Worm (Caenorhabditis elegans) whole organism, young adult: Measurements from ENCODE around the gene hrg-10.
A peak's percentile ranks its signal among the peaks of the same experiment; 100 is the strongest.

Source experiments
- B0261.1 ChIP-seq: sonication (generic microtip); optimal IDR thresholded peaks from 2 replicates; lab custom pipeline; 2016; ENCODE audit warnings: mild to moderate bottlenecking, missing genetic modification characterization, moderate library complexity, missing compliant biosample characterization
- B0336.3 ChIP-seq: fragments of 200-800 bp; sonication (Bioruptor generic); IDR thresholded peaks from 2 replicates; pipeline ENCODE4 v1.3.6; 2022; ENCODE audit warnings: missing genetic modification characterization, missing compliant biosample characterization
- F10E7.11 ChIP-seq: sonication (generic microtip); optimal IDR thresholded peaks from 2 replicates; lab custom pipeline; 2017; ENCODE audit warnings: mild to moderate bottlenecking, missing genetic modification characterization, moderate library complexity, missing compliant biosample characterization
- F37B4.10 ChIP-seq: fragments of 200-800 bp; sonication (Bioruptor generic); IDR thresholded peaks from 2 replicates; pipeline ENCODE4 v1.3.6; 2022; ENCODE audit warnings: missing genetic modification characterization, missing compliant biosample characterization
- F57A8.1 ChIP-seq: fragments of 200-800 bp; sonication (Bioruptor generic); optimal IDR thresholded peaks from 2 replicates; lab custom pipeline; 2018; ENCODE audit warnings: mild to moderate bottlenecking, missing genetic modification characterization, moderate library complexity, missing compliant biosample characterization
- T26A5.8 ChIP-seq: sonication (generic microtip); optimal IDR thresholded peaks from 2 replicates; lab custom pipeline; 2016; ENCODE audit warnings: missing genetic modification characterization, missing compliant biosample characterization
- Y79H2A.3 ChIP-seq: fragments of 200-800 bp; sonication (Bioruptor generic); conservative IDR thresholded peaks from 2 replicates; pipeline ENCODE4 v1.3.6; 2022; ENCODE audit warnings: missing genetic modification reagents, missing genetic modification characterization, missing compliant biosample characterization
- Y95B8A.8 ChIP-seq: fragments of 200-800 bp; sonication (Bioruptor generic); IDR thresholded peaks from 2 replicates; pipeline ENCODE4 v1.3.6; 2022; ENCODE audit warnings: missing genetic modification reagents, missing genetic modification characterization, missing compliant biosample characterization
- ZK185.1 ChIP-seq: sonication (generic microtip); optimal IDR thresholded peaks from 2 replicates; lab custom pipeline; 2016; ENCODE audit warnings: mild to moderate bottlenecking, missing genetic modification characterization, missing compliant biosample characterization; ENCODE audit not compliant: poor library complexity, severe bottlenecking
- cebp-1 ChIP-seq, 2 experiments: fragments of 200-800 bp in 1 of 2; sonication (Bioruptor generic) in 1 of 2; sonication (generic microtip) in 1 of 2; IDR thresholded peaks in 1 of 2; optimal IDR thresholded peaks in 1 of 2; 2 replicates each; pipeline versions ENCODE4 v1.3.6 to Lab custom; 2017 to 2022; ENCODE audit warnings: missing compliant biosample characterization in 2 of 2, missing genetic modification characterization in 2 of 2, mild to moderate bottlenecking in 1 of 2, missing genetic modification reagents in 1 of 2, moderate library complexity in 1 of 2
- die-1 ChIP-seq: sonication (generic microtip); optimal IDR thresholded peaks from 2 replicates; lab custom pipeline; 2016; ENCODE audit warnings: missing genotype, mild to moderate bottlenecking, missing genetic modification characterization, missing compliant biosample characterization
- dpl-1 ChIP-seq: fragments of 150-350 bp; optimal IDR thresholded peaks from 2 replicates; lab custom pipeline; 2014; ENCODE audit warnings: missing biosample characterization, missing genetic modification reagents, missing genetic modification characterization
- egrh-3 ChIP-seq: fragments of 200-800 bp; sonication (Bioruptor generic); IDR thresholded peaks from 2 replicates; pipeline ENCODE4 v1.3.6; 2022; ENCODE audit warnings: missing genetic modification reagents, missing genetic modification characterization, missing compliant biosample characterization
- fkh-3 ChIP-seq: sonication (generic microtip); optimal IDR thresholded peaks from 2 replicates; lab custom pipeline; 2016; ENCODE audit warnings: mild to moderate bottlenecking, missing genetic modification characterization, missing compliant biosample characterization
- gei-17 ChIP-seq: fragments of 200-800 bp; sonication (Bioruptor generic); optimal IDR thresholded peaks from 2 replicates; lab custom pipeline; 2018; ENCODE audit warnings: mild to moderate bottlenecking, missing genetic modification characterization, missing compliant biosample characterization
- lag-1 ChIP-seq: fragments of 200-800 bp; sonication (Bioruptor generic); IDR thresholded peaks from 2 replicates; pipeline ENCODE4 v1.3.6; 2022; ENCODE audit warnings: missing genetic modification reagents, missing genetic modification characterization, missing compliant biosample characterization
- let-526 ChIP-seq: fragments of 200-800 bp; sonication (Bioruptor generic); IDR thresholded peaks from 2 replicates; pipeline ENCODE4 v1.3.6; 2022; ENCODE audit warnings: missing genetic modification reagents, missing genetic modification characterization, missing compliant biosample characterization
- lin-26 ChIP-seq: fragments of 200-800 bp; sonication (Bioruptor generic); IDR thresholded peaks from 2 replicates; pipeline ENCODE4 v1.3.6; 2022; ENCODE audit warnings: missing genetic modification reagents, missing genetic modification characterization, missing compliant biosample characterization
- lin-54 ChIP-seq: fragments of 200-800 bp; sonication (Bioruptor generic); optimal IDR thresholded peaks from 2 replicates; lab custom pipeline; 2018; ENCODE audit warnings: mild to moderate bottlenecking, missing genetic modification characterization, missing compliant biosample characterization
- lir-1 ChIP-seq: fragments of 200-800 bp; sonication (Bioruptor generic); conservative IDR thresholded peaks from 2 replicates; pipeline ENCODE4 v1.3.6; 2022; ENCODE audit warnings: missing genetic modification reagents, missing genetic modification characterization, missing compliant biosample characterization
- madf-10 ChIP-seq: sonication (generic microtip); optimal IDR thresholded peaks from 2 replicates; lab custom pipeline; 2016; ENCODE audit warnings: mild to moderate bottlenecking, missing genetic modification characterization, missing compliant biosample characterization
- madf-3 ChIP-seq: fragments of 200-800 bp; sonication (Bioruptor generic); IDR thresholded peaks from 2 replicates; pipeline ENCODE4 v1.3.6; 2022; ENCODE audit warnings: missing genetic modification reagents, missing genetic modification characterization, missing compliant biosample characterization
- madf-6 ChIP-seq: fragments of 200-800 bp; sonication (Bioruptor generic); IDR thresholded peaks from 2 replicates; pipeline ENCODE4 v1.3.6; 2022; ENCODE audit warnings: missing genetic modification reagents, missing genetic modification characterization, missing compliant biosample characterization
- mel-28 ChIP-seq: sonication (generic microtip); optimal IDR thresholded peaks from 2 replicates; lab custom pipeline; 2016; ENCODE audit warnings: borderline replicate concordance, mild to moderate bottlenecking, missing genetic modification characterization, missing compliant biosample characterization
- nfya-1 ChIP-seq: sonication (generic microtip); optimal IDR thresholded peaks from 2 replicates; lab custom pipeline; 2017; ENCODE audit warnings: antibody characterized with exemption, missing compliant biosample characterization, missing genetic modification characterization, borderline replicate concordance; ENCODE audit not compliant: insufficient read depth
- pha-4 ChIP-seq: fragments of 150-350 bp; sonication (generic microtip); optimal IDR thresholded peaks from 2 replicates; lab custom pipeline; 2014; ENCODE audit warnings: missing biosample characterization, missing genetic modification reagents, missing genetic modification characterization
- rpc-1 ChIP-seq, 2 experiments: fragments of 150-350 bp in 1 of 2; sonication (generic microtip) in 1 of 2; optimal IDR thresholded peaks; 2 replicates each; lab custom pipeline; 2014 to 2018; ENCODE audit warnings: missing biosample characterization in 1 of 2, missing genetic modification characterization in 1 of 2, missing genetic modification reagents in 1 of 2, missing genotype in 1 of 2
- snpc-1.1 ChIP-seq: sonication (generic microtip); optimal IDR thresholded peaks from 2 replicates; lab custom pipeline; 2017; ENCODE audit warnings: missing genetic modification characterization, mild to moderate bottlenecking, missing compliant biosample characterization, antibody characterized with exemption, moderate library complexity, missing genotype, missing genetic modification reagents; ENCODE audit not compliant: insufficient read depth
- sptf-2 ChIP-seq: fragments of 200-800 bp; sonication (Bioruptor generic); optimal IDR thresholded peaks from 2 replicates; lab custom pipeline; 2018; ENCODE audit warnings: mild to moderate bottlenecking, missing genetic modification characterization, missing compliant biosample characterization
- tbp1 ChIP-seq: fragments of 200-800 bp; sonication (Bioruptor generic); optimal IDR thresholded peaks from 2 replicates; lab custom pipeline; 2018; ENCODE audit warnings: mild to moderate bottlenecking, missing genetic modification characterization, missing compliant biosample characterization
- zim-3 ChIP-seq: sonication (generic microtip); optimal IDR thresholded peaks from 2 replicates; lab custom pipeline; 2017; ENCODE audit warnings: mild to moderate bottlenecking, missing genetic modification characterization, moderate library complexity, missing compliant biosample characterization
- ztf-22 ChIP-seq: fragments of 200-800 bp; sonication (Bioruptor generic); optimal IDR thresholded peaks from 2 replicates; lab custom pipeline; 2018; ENCODE audit warnings: mild to moderate bottlenecking, missing genetic modification characterization, moderate library complexity, missing compliant biosample characterization

Gene hrg-10

DNA sequence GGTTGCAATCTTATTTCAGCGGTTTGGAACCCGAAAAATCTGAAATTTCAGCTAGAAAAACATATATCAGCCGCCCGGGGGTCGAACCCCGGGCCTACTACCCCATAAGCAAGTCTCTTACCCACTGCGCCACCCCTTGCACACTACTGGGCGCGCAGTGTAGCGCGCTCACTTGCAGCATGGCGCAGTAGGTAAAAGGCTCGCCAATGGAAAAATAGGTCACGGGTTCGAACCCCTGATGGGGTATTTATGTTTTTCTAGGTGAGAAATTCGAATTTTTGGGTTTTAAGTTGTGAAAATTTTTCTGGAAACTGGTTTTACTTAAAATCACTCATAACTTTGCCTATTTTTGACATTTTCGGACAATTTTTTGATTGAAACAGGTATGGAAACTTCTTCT, 44.6 kb downstream of the hrg-10 start:
- TF ChIP-seq B0261.1 (tag; lab: Kevin White, UChicago): peak; percentile 22
- no peak for TF ChIP-seq dpl-1 (GFP tag; lab: Kevin White, UChicago)
- TF ChIP-seq F57A8.1 (GFP tag; lab: Kevin White, UChicago): no peak
- TF ChIP-seq fkh-3: no peak
- TF ChIP-seq tbp1 (GFP tag; lab: Kevin White, UChicago): peak; percentile 73
- TF ChIP-seq lin-26 (GFP tag; lab: Robert Waterston, UW): no peak
- no peak for TF ChIP-seq Y95B8A.8 (GFP tag; lab: Robert Waterston, UW)
- peak; percentile 20 for TF ChIP-seq rpc-1 (optimal IDR thresholded peaks at IDR 0.05; lab: Kevin White, UChicago)
- peak; percentile 54 for TF ChIP-seq rpc-1 (tag; optimal IDR thresholded peaks at IDR 0.05; lab: Kevin White, UChicago)
- TF ChIP-seq egrh-3 (GFP tag; lab: Robert Waterston, UW): peak; percentile 22; the same call in 1 of the 2 replicates
- no peak for TF ChIP-seq pha-4
- TF ChIP-seq cebp-1 (GFP tag; IDR thresholded peaks at IDR 0.05; lab: Robert Waterston, UW): no peak
- no peak for TF ChIP-seq cebp-1 (tag; optimal IDR thresholded peaks at IDR 0.05; lab: Kevin White, UChicago)

DNA sequence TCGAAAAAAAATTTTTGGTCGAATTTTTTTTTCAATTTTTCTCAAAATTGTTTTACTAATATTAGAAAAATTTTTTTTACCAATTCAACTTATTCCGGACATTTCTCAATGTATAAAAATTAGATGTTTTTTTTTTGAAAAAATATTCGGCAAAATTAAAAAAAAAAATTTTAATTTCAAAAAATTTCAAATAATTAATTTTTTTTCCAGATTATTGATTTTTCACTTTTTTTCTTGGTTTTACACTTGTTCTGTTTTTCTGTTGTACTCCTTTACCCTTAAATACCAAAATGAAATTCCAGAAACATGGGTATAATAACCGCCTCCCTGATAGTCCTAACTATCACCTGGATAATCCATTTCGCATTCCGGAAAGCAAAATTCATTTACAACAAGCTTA, 45.4 kb downstream of the hrg-10 start, which contains the start of gene cyp-42A1:
Gene cyp-42A1 (plus strand): TSS at position 301 of the 400 bp plus-strand sequence.
- TF ChIP-seq let-526 (GFP tag; lab: Robert Waterston, UW) (no peak), snpc-1.1 (no peak), lin-54 (GFP tag; lab: Kevin White, UChicago) (no peak), Y79H2A.3 (GFP tag; lab: Robert Waterston, UW) (no peak), F57A8.1 (GFP tag; lab: Kevin White, UChicago) (no peak), mel-28 (tag; lab: Kevin White, UChicago) (no peak), ztf-22 (GFP tag; lab: Kevin White, UChicago) (no peak), T26A5.8 (tag; lab: Kevin White, UChicago) (no peak), Y95B8A.8 (GFP tag; lab: Robert Waterston, UW) (no peak)

DNA sequence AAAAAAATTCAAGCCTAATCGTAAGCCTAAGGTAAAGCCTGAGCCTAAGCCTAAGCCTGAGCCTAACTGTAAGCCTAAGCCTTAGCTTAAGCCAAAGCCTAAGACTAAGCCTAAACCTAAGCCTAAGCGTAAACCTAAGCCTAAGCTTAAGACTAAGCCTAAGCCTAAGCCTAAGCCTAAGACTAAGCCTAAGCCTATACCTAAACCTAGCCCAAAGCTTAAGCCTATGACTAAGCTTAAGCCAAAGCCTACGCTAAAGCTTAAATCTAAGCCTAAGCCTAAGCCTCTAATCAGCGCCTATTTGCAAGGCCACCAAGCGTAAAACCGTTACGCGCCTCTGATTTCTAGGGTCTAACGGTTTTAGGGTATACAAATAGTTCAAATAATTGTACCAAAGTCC, 47.4 kb downstream of the hrg-10 start:
- TF ChIP-seq dpl-1 (GFP tag; lab: Kevin White, UChicago): no peak
- TF ChIP-seq F10E7.11 (tag; lab: Kevin White, UChicago): no peak
- TF ChIP-seq egrh-3 (GFP tag; lab: Robert Waterston, UW): no peak
- TF ChIP-seq ZK185.1: no peak
- no peak for TF ChIP-seq lag-1 (GFP tag; lab: Robert Waterston, UW)
- TF ChIP-seq B0336.3: no peak

DNA sequence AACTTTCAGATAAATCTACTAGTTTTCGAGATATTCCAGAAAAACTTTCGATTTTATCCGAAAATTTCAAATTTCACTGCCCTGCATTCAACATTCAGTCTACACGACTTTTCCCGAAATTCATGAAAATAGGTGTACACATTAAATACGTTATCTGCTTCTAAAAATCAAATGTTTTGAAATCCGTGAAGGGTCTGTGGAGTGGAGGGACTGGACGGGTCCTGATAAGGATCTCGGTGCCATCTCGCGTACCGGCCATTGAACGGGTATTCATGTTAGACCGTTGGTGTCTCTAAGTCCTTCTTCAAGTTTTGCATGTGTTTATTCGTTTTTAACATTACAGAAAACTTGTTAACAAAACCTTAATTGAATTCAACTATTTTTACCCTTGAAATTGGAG, 49.6 kb downstream of the hrg-10 start:
- TF ChIP-seq lag-1 (GFP tag; lab: Robert Waterston, UW) (no peak), die-1 (tag; lab: Kevin White, UChicago) (no peak), ZK185.1 (no peak), fkh-3 (no peak), madf-3 (GFP tag; lab: Robert Waterston, UW) (no peak), mel-28 (tag; lab: Kevin White, UChicago) (no peak), lir-1 (GFP tag; lab: Robert Waterston, UW) (no peak)

DNA sequence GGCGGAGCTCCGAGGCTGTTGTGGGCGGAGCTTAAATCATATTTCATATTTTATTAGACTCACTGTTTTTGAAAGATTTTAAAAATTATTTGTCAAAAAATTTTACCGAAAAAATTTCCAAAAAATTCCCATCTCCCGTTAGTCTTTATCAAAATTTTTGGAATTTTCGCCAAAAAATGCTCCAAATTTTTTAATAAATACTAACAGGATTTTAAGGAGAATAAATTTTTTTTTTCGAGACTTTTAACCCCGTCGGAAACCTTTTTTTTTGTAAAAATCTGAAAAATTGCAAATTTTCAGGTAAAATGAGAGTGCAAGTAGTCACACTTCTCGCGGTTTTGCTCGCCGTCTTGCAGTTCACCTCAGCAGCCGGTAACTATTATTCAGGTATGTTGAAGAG, 53.6 kb downstream of the hrg-10 start, which contains the start of gene mihp-2:
Gene mihp-2 (plus strand): TSS at position 301 of the 400 bp plus-strand sequence.
- no peak for TF ChIP-seq madf-10
- no peak for TF ChIP-seq madf-6
- no peak for TF ChIP-seq gei-17
- no peak for TF ChIP-seq nfya-1 (tag; lab: Kevin White, UChicago)
- TF ChIP-seq sptf-2: no peak
- TF ChIP-seq zim-3 (tag; lab: Kevin White, UChicago): no peak
- no peak for TF ChIP-seq F37B4.10 (GFP tag; lab: Robert Waterston, UW)
- no peak for TF ChIP-seq rpc-1 (optimal IDR thresholded peaks at IDR 0.05; lab: Kevin White, UChicago)
- TF ChIP-seq rpc-1 (tag; optimal IDR thresholded peaks at IDR 0.05; lab: Kevin White, UChicago): no peak
